Worm (Caenorhabditis elegans): ENCODE data around the gene C47G2.4.

DNA sequence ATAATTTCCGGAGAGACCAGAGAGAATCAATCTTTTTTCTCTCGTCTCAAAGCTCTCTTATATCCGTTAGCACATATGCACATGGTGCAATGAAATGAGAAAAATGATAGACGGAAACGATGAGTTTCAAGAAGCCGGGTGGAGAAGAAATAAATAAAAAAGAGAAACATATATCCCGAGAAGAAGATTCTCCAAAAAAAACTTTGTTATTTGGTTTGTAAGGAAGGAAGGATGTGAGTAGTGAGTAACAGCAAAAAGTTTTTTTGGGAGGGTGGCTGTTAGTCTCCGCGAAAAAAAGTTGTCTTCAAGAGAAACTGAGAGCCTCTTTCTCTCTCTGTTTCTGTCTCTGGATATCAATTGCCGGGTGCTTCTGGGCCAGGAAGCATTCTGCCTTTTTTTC lies 23.3 kb upstream of the C47G2.4 start:
- TF ChIP-seq cog-1 (tag; optimal IDR thresholded peaks at IDR 0.05) (no peak), T22C8.4 (GFP tag; IDR thresholded peaks at IDR 0.05) (no peak), flt-1 (GFP tag; IDR thresholded peaks at IDR 0.05) (no peak), ref-1 (GFP tag; conservative IDR thresholded peaks at IDR 0.05) (no peak), ztf-23 (GFP tag; IDR thresholded peaks at IDR 0.05) (no peak), tab-1 (GFP tag; IDR thresholded peaks at IDR 0.05) (no peak), klf-2 (GFP tag; conservative IDR thresholded peaks at IDR 0.05) (no peak)
